Worm (Caenorhabditis elegans) whole organism, mixed stage, embryonic: ENCODE results near the gene sru-3.

Source experiments
- bed-3 ChIP-seq: fragments of 200-800 bp; sonication (Bioruptor generic); optimal IDR thresholded peaks from 3 replicates; lab custom pipeline; 2018; ENCODE audit warnings: mild to moderate bottlenecking, missing genetic modification characterization, moderate library complexity, missing compliant biosample characterization
- elt-1 ChIP-seq: sonication (generic microtip); optimal IDR thresholded peaks from 2 replicates; lab custom pipeline; 2017; ENCODE audit warnings: missing genetic modification characterization, mild to moderate bottlenecking, missing compliant biosample characterization, antibody characterized with exemption, moderate library complexity, borderline replicate concordance; ENCODE audit not compliant: insufficient read depth
- hlh-1 ChIP-seq: fragments of 150-350 bp; optimal IDR thresholded peaks from 2 replicates; lab custom pipeline; 2014; ENCODE audit warnings: missing biosample characterization, missing genetic modification reagents, missing genetic modification characterization
- lsy-2 ChIP-seq: fragments of 150-350 bp; optimal IDR thresholded peaks from 2 replicates; lab custom pipeline; 2014; ENCODE audit warnings: missing biosample characterization, missing genetic modification characterization
- mab-5 ChIP-seq: fragments of 150-350 bp; optimal IDR thresholded peaks from 2 replicates; lab custom pipeline; 2014; ENCODE audit warnings: missing biosample characterization, missing genetic modification characterization
- nhr-76 ChIP-seq: sonication (generic microtip); optimal IDR thresholded peaks from 2 replicates; lab custom pipeline; 2017; ENCODE audit warnings: missing biosample characterization, missing genetic modification characterization
- pha-4 ChIP-seq: fragments of 150-350 bp; optimal IDR thresholded peaks from 2 replicates; lab custom pipeline; 2018; ENCODE audit warnings: missing biosample characterization, missing genetic modification reagents, missing genetic modification characterization
- snpc-4 ChIP-seq: fragments of 150-350 bp; optimal IDR thresholded peaks from 2 replicates; lab custom pipeline; 2014; ENCODE audit warnings: missing biosample characterization, missing genetic modification characterization
- ztf-11 ChIP-seq: fragments of 150-350 bp; optimal IDR thresholded peaks from 2 replicates; lab custom pipeline; 2014; ENCODE audit warnings: missing biosample characterization, missing genetic modification characterization

- TF ChIP-seq hlh-1 (tag; lab: Kevin White, UChicago) (no peak), nhr-76 (no peak), lsy-2 (tag; lab: Kevin White, UChicago) (no peak), elt-1 (tag; lab: Kevin White, UChicago) (no peak), snpc-4 (no peak), ztf-11 (tag; lab: Kevin White, UChicago) (no peak), pha-4 (tag; lab: Kevin White, UChicago) (no peak), bed-3 (GFP tag; lab: Kevin White, UChicago) (no peak), mab-5 (no peak)
These were observed 30.6 kb downstream of the sru-3 start for ce11 chrIV:9527002-9527401.
